Fruit fly (Drosophila melanogaster): ENCODE measurements around the gene PMCA.

The PMCA gene

dm6 chr4:385227-385795, 26.6 kb upstream of the PMCA start:
- TF ChIP-seq CG5204 (GFP tag; optimal IDR thresholded peaks at IDR 0.05) (no peak), CG7045 (GFP tag; optimal IDR thresholded peaks at IDR 0.05) (no peak), CG11617 (GFP tag; optimal IDR thresholded peaks at IDR 0.05) (no peak), bab1 (GFP tag; optimal IDR thresholded peaks at IDR 0.05) (no peak), pad (GFP tag; optimal IDR thresholded peaks at IDR 0.05) (peak; percentile 79), cnc (optimal IDR thresholded peaks at IDR 0.05) (no peak), ovo (GFP tag; optimal IDR thresholded peaks at IDR 0.05) (no peak), Clk (GFP tag; optimal IDR thresholded peaks at IDR 0.05) (no peak)

dm6 chr4:384546-384945, 25.8 kb upstream of the PMCA start:
- no peak for TF ChIP-seq CG14711 (tag; optimal IDR thresholded peaks at IDR 0.05)
- no peak for TF ChIP-seq cic (GFP tag; optimal IDR thresholded peaks at IDR 0.05)
- TF ChIP-seq Hr96 (GFP tag; optimal IDR thresholded peaks at IDR 0.05) = no peak
- TF ChIP-seq ovo (GFP tag; optimal IDR thresholded peaks at IDR 0.05) = no peak
- TF ChIP-seq Mnt (GFP tag; optimal IDR thresholded peaks at IDR 0.05) = no peak
- no peak for TF ChIP-seq CG11617 (GFP tag; optimal IDR thresholded peaks at IDR 0.05)
- no peak for TF ChIP-seq Crg-1 (GFP tag; optimal IDR thresholded peaks at IDR 0.05)
- TF ChIP-seq pad (GFP tag; optimal IDR thresholded peaks at IDR 0.05) = no peak
- no peak for TF ChIP-seq kay (GFP tag; ENCODE audit: borderline replicate concordance)
- no peak for TF ChIP-seq CG1620 (GFP tag; optimal IDR thresholded peaks at IDR 0.05)
- no peak for TF ChIP-seq CG5204 (GFP tag; optimal IDR thresholded peaks at IDR 0.05)
- TF ChIP-seq cnc (optimal IDR thresholded peaks at IDR 0.05) = no peak
- TF ChIP-seq bab1 (GFP tag; optimal IDR thresholded peaks at IDR 0.05) = no peak
- no peak for TF ChIP-seq Clk (GFP tag; optimal IDR thresholded peaks at IDR 0.05)
- TF ChIP-seq CG7045 (GFP tag; optimal IDR thresholded peaks at IDR 0.05) = no peak
- TF ChIP-seq CG7101 (tag; optimal IDR thresholded peaks at IDR 0.05) = no peak
- no peak for TF ChIP-seq CG12768 (GFP tag; optimal IDR thresholded peaks at IDR 0.05)
- TF ChIP-seq tj (GFP tag; optimal IDR thresholded peaks at IDR 0.05) = no peak

- TF ChIP-seq CG14711 (tag; optimal IDR thresholded peaks at IDR 0.05) (no peak), CG1620 (GFP tag; optimal IDR thresholded peaks at IDR 0.05) (no peak), CG7101 (tag; optimal IDR thresholded peaks at IDR 0.05) (no peak), kay (GFP tag; ENCODE audit: borderline replicate concordance) (no peak), bab1 (GFP tag; optimal IDR thresholded peaks at IDR 0.05) (no peak), Crg-1 (GFP tag; optimal IDR thresholded peaks at IDR 0.05) (no peak), CG5204 (GFP tag; optimal IDR thresholded peaks at IDR 0.05) (no peak), Clk (GFP tag; optimal IDR thresholded peaks at IDR 0.05) (no peak)
Measured at dm6 chr4:380462-380861, 21.7 kb upstream of the PMCA start.

- no peak for TF ChIP-seq CG7101 (tag; optimal IDR thresholded peaks at IDR 0.05)
- peak; percentile 52 for TF ChIP-seq kay (GFP tag; ENCODE audit: borderline replicate concordance)
- no peak for TF ChIP-seq cic (GFP tag; optimal IDR thresholded peaks at IDR 0.05)
- no peak for TF ChIP-seq CG1620 (GFP tag; optimal IDR thresholded peaks at IDR 0.05)
- TF ChIP-seq CG7045 (GFP tag; optimal IDR thresholded peaks at IDR 0.05) = no peak
Measured at dm6 chr4:379142-379541, 20.4 kb upstream of the PMCA start.

dm6 chr4:374230-374629, 15.5 kb upstream of the PMCA start:
- TF ChIP-seq tj (GFP tag; optimal IDR thresholded peaks at IDR 0.05) (peak; percentile 43), kay (GFP tag; ENCODE audit: borderline replicate concordance) (peak; percentile 38), bab1 (GFP tag; optimal IDR thresholded peaks at IDR 0.05) (peak; percentile 3)

- TF ChIP-seq cic (GFP tag; optimal IDR thresholded peaks at IDR 0.05) (no peak), CG7101 (tag; optimal IDR thresholded peaks at IDR 0.05) (peak; percentile 20), toe (GFP tag; optimal IDR thresholded peaks at IDR 0.05) (peak; percentile 17), bab1 (GFP tag; optimal IDR thresholded peaks at IDR 0.05) (peak; percentile 61), CG5204 (GFP tag; optimal IDR thresholded peaks at IDR 0.05) (peak; percentile 44), CG33017 (tag; optimal IDR thresholded peaks at IDR 0.05) (no peak), tj (GFP tag; optimal IDR thresholded peaks at IDR 0.05) (peak; percentile 12), pad (GFP tag; optimal IDR thresholded peaks at IDR 0.05) (peak; percentile 1)
Measured at dm6 chr4:359759-360290, 1.1 kb upstream of the PMCA start, which contains the start of gene Hcf. Hcf (plus strand) TSS chr4:359938.

dm6 chr4:358930-359268, 182 bp upstream of the PMCA start:
- TF ChIP-seq pad (GFP tag; optimal IDR thresholded peaks at IDR 0.05) (no peak), kay (GFP tag; ENCODE audit: borderline replicate concordance) (peak; percentile 4), Hr96 (GFP tag; optimal IDR thresholded peaks at IDR 0.05) (no peak), cnc (optimal IDR thresholded peaks at IDR 0.05) (no peak), CG7045 (GFP tag; optimal IDR thresholded peaks at IDR 0.05) (no peak), Clk (GFP tag; optimal IDR thresholded peaks at IDR 0.05) (no peak), ovo (GFP tag; optimal IDR thresholded peaks at IDR 0.05) (no peak), CG33017 (tag; optimal IDR thresholded peaks at IDR 0.05) (no peak), bab1 (GFP tag; optimal IDR thresholded peaks at IDR 0.05) (no peak), Crg-1 (GFP tag; optimal IDR thresholded peaks at IDR 0.05) (no peak), CG12768 (GFP tag; optimal IDR thresholded peaks at IDR 0.05) (no peak), CG11617 (GFP tag; optimal IDR thresholded peaks at IDR 0.05) (no peak), CG7101 (tag; optimal IDR thresholded peaks at IDR 0.05) (no peak), cic (GFP tag; optimal IDR thresholded peaks at IDR 0.05) (peak; percentile 42), tj (GFP tag; optimal IDR thresholded peaks at IDR 0.05) (no peak)

Measured in whole organism, adult.